Fruit fly (Drosophila melanogaster) whole organism, embryonic: ENCODE results near the gene mTerf3.

Experiments
- B-H1 ChIP-seq: fragments of 200-800 bp; sonication (Bioruptor generic); IDR thresholded peaks from 3 replicates; pipeline ENCODE4 v1.3.6; 2022; ENCODE audit warnings: missing biosample characterization, missing genetic modification characterization
- CG11085 ChIP-seq: fragments of 200-800 bp; sonication (Bioruptor generic); IDR thresholded peaks from 2 replicates; pipeline ENCODE4 v1.3.6; 2022; ENCODE audit warnings: missing biosample characterization, missing genetic modification characterization
- CG11504 ChIP-seq: fragments of 200-800 bp; sonication (Bioruptor generic); optimal IDR thresholded peaks from 3 replicates; lab custom pipeline; 2019; ENCODE audit warnings: missing biosample characterization, mild to moderate bottlenecking, missing genetic modification characterization, moderate library complexity
- CG13424 ChIP-seq: fragments of 200-800 bp; sonication (Bioruptor generic); optimal IDR thresholded peaks from 2 replicates; lab custom pipeline; 2019; ENCODE audit warnings: missing biosample characterization, mild to moderate bottlenecking, missing genetic modification characterization, moderate library complexity
- CG14965 ChIP-seq: fragments of 200-800 bp; sonication (Bioruptor generic); optimal IDR thresholded peaks from 2 replicates; lab custom pipeline; 2016; ENCODE audit warnings: missing biosample characterization, missing genetic modification characterization, borderline replicate concordance
- CG15011 ChIP-seq: fragments of 200-800 bp; sonication (Bioruptor generic); optimal IDR thresholded peaks from 3 replicates; lab custom pipeline; 2018; ENCODE audit warnings: missing biosample characterization, mild to moderate bottlenecking, missing genetic modification characterization
- CG1603 ChIP-seq: fragments of 200-800 bp; sonication (Bioruptor generic); optimal IDR thresholded peaks from 2 replicates; lab custom pipeline; 2019; ENCODE audit warnings: missing biosample characterization, mild to moderate bottlenecking, missing genetic modification characterization, moderate library complexity
- CG17359 ChIP-seq: fragments of 200-800 bp; sonication (Bioruptor generic); optimal IDR thresholded peaks from 3 replicates; lab custom pipeline; 2018; ENCODE audit warnings: missing biosample characterization, mild to moderate bottlenecking, missing genetic modification characterization, moderate library complexity
- CG17612 ChIP-seq: fragments of 200-800 bp; sonication (Bioruptor generic); IDR thresholded peaks from 2 replicates; pipeline ENCODE4 v1.3.6; 2022; ENCODE audit warnings: missing biosample characterization, missing genetic modification characterization
- CG18262 ChIP-seq: fragments of 200-800 bp; optimal IDR thresholded peaks from 3 replicates; lab custom pipeline; 2019; ENCODE audit warnings: missing biosample characterization, mild to moderate bottlenecking, missing genetic modification characterization, moderate library complexity
- CG31441 ChIP-seq: fragments of 200-800 bp; sonication (Bioruptor generic); IDR thresholded peaks from 2 replicates; pipeline ENCODE4 v1.3.6; 2022; ENCODE audit warnings: missing biosample characterization, missing genetic modification characterization
- CG3163 ChIP-seq: fragments of 200-800 bp; sonication (Bioruptor generic); optimal IDR thresholded peaks from 3 replicates; lab custom pipeline; 2016; ENCODE audit warnings: missing biosample characterization, missing genetic modification characterization
- CG33213 ChIP-seq: fragments of 200-800 bp; sonication (Bioruptor generic); optimal IDR thresholded peaks from 3 replicates; lab custom pipeline; 2016; ENCODE audit warnings: missing biosample characterization, missing genetic modification characterization
- CG3726 ChIP-seq: fragments of 200-800 bp; sonication (Bioruptor generic); IDR thresholded peaks from 3 replicates; pipeline ENCODE4, ENCODE4 v1.3.6; 2022; ENCODE audit warnings: missing biosample characterization, missing genetic modification characterization
- CG5245 ChIP-seq: fragments of 200-800 bp; sonication (Bioruptor generic); optimal IDR thresholded peaks from 3 replicates; lab custom pipeline; 2016; ENCODE audit warnings: missing biosample characterization, missing genetic modification characterization
- CG5953 ChIP-seq: fragments of 200-800 bp; sonication (Bioruptor generic); IDR thresholded peaks from 2 replicates; pipeline ENCODE4 v1.3.6; 2022; ENCODE audit warnings: missing biosample characterization, missing genetic modification characterization
- CG6683 ChIP-seq: fragments of 200-800 bp; sonication (Bioruptor generic); optimal IDR thresholded peaks from 2 replicates; lab custom pipeline; 2017; ENCODE audit warnings: missing biosample characterization, mild to moderate bottlenecking, missing genetic modification characterization, missing genetic modification reagents
- D19A ChIP-seq: fragments of 200-800 bp; optimal IDR thresholded peaks from 3 replicates; lab custom pipeline; 2019; ENCODE audit warnings: missing biosample characterization, mild to moderate bottlenecking, missing genetic modification characterization, moderate library complexity
- Ets65A ChIP-seq: fragments of 200-800 bp; sonication (Bioruptor generic); peaks from one replicate; lab custom pipeline; 2016; ENCODE audit warnings: missing biosample characterization, missing genetic modification characterization
- H15 ChIP-seq: fragments of 200-800 bp; sonication (Bioruptor generic); IDR thresholded peaks from 3 replicates; pipeline ENCODE4 v1.3.6; 2022; ENCODE audit warnings: missing biosample characterization, missing genetic modification characterization
- HmgD ChIP-seq: fragments of 200-800 bp; sonication (Bioruptor generic); optimal IDR thresholded peaks from 3 replicates; lab custom pipeline; 2016; ENCODE audit warnings: missing biosample characterization, missing genetic modification characterization
- Hmx ChIP-seq: fragments of 200-800 bp; sonication (Bioruptor generic); optimal IDR thresholded peaks from 2 replicates; lab custom pipeline; 2016; ENCODE audit warnings: missing biosample characterization, missing genetic modification characterization
- Mrtf ChIP-seq: fragments of 200-800 bp; sonication (Bioruptor generic); IDR thresholded peaks from 3 replicates; pipeline ENCODE4 v1.3.6; 2022; ENCODE audit warnings: missing biosample characterization, missing genetic modification characterization
- Nf-YB ChIP-seq: fragments of 200-800 bp; sonication (Bioruptor generic); optimal IDR thresholded peaks from 3 replicates; lab custom pipeline; 2019; ENCODE audit warnings: missing biosample characterization, mild to moderate bottlenecking, missing genetic modification characterization, moderate library complexity
- Nf-YC ChIP-seq: fragments of 200-800 bp; optimal IDR thresholded peaks from 3 replicates; lab custom pipeline; 2019; ENCODE audit warnings: missing biosample characterization, mild to moderate bottlenecking, missing genetic modification characterization, moderate library complexity
- Ravus ChIP-seq: fragments of 200-800 bp; sonication (Bioruptor generic); IDR thresholded peaks from 2 replicates; pipeline ENCODE4 v1.3.6; 2022; ENCODE audit warnings: missing biosample characterization, missing genetic modification characterization
- Sox102F ChIP-seq: fragments of 200-800 bp; sonication (Bioruptor generic); optimal IDR thresholded peaks from 2 replicates; lab custom pipeline; 2018; ENCODE audit warnings: missing biosample characterization, mild to moderate bottlenecking, missing genetic modification characterization, moderate library complexity
- Spps ChIP-seq: fragments of 200-800 bp; sonication (Bioruptor generic); optimal IDR thresholded peaks from 2 replicates; lab custom pipeline; 2018; ENCODE audit warnings: missing biosample characterization, mild to moderate bottlenecking, missing genetic modification characterization
- bowl ChIP-seq: fragments of 200-800 bp; sonication (Bioruptor generic); IDR thresholded peaks from 2 replicates; pipeline ENCODE4 v1.3.6; 2022; ENCODE audit warnings: missing biosample characterization, missing genetic modification characterization
- chn ChIP-seq: fragments of 200-800 bp; sonication (Bioruptor generic); optimal IDR thresholded peaks from 2 replicates; lab custom pipeline; 2016; ENCODE audit warnings: missing biosample characterization, missing genetic modification characterization
- ci ChIP-seq: fragments of 200-800 bp; sonication (Bioruptor generic); IDR thresholded peaks from 3 replicates; pipeline ENCODE4 v1.3.6; 2022; ENCODE audit warnings: missing biosample characterization, missing genetic modification characterization
- crol ChIP-seq: fragments of 200-800 bp; sonication (Bioruptor generic); IDR thresholded peaks from 2 replicates; pipeline ENCODE4 v1.3.6; 2022; ENCODE audit warnings: missing biosample characterization, missing genetic modification characterization
- grn ChIP-seq: fragments of 200-800 bp; sonication (Bioruptor generic); optimal IDR thresholded peaks from 3 replicates; lab custom pipeline; 2017; ENCODE audit warnings: missing biosample characterization, missing genetic modification characterization
- gsb ChIP-seq: fragments of 200-800 bp; sonication (Bioruptor generic); IDR thresholded peaks from 2 replicates; pipeline ENCODE4 v1.3.6; 2022; ENCODE audit warnings: missing biosample characterization, missing genetic modification characterization
- ham ChIP-seq: fragments of 200-800 bp; sonication (Bioruptor generic); IDR thresholded peaks from 2 replicates; pipeline ENCODE4 v1.3.6; 2022; ENCODE audit warnings: missing biosample characterization, missing genetic modification characterization
- hth ChIP-seq: fragments of >200 bp; optimal IDR thresholded peaks from 2 replicates; lab custom pipeline; 2017; ENCODE audit warnings: inconsistent platforms
- inv ChIP-seq: fragments of 200-800 bp; sonication (Bioruptor generic); IDR thresholded peaks from 2 replicates; pipeline ENCODE4 v1.3.6; 2022; ENCODE audit warnings: missing biosample characterization, missing genetic modification characterization; ENCODE audit not compliant: partially characterized antibody
- knrl ChIP-seq: fragments of 200-800 bp; sonication (Bioruptor generic); IDR thresholded peaks from 3 replicates; pipeline ENCODE4 v1.3.6; 2022; ENCODE audit warnings: missing biosample characterization, missing genetic modification characterization; ENCODE audit not compliant: partially characterized antibody
- maf-S ChIP-seq: fragments of 200-800 bp; sonication (Bioruptor generic); optimal IDR thresholded peaks from 2 replicates; lab custom pipeline; 2016; ENCODE audit warnings: missing biosample characterization, missing genetic modification characterization
- mld ChIP-seq: fragments of 200-800 bp; sonication (Bioruptor generic); IDR thresholded peaks from 3 replicates; pipeline ENCODE4 v1.3.6; 2022; ENCODE audit warnings: missing biosample characterization, missing genetic modification characterization; ENCODE audit not compliant: partially characterized antibody
- pan ChIP-seq, 4 experiments: fragments of >200 bp in 3 of 4; fragments of 200-800 bp in 1 of 4; sonication (Bioruptor generic) in 1 of 4; optimal IDR thresholded peaks in 3 of 4; IDR thresholded peaks in 1 of 4; 2 replicates each; pipeline versions ENCODE4 v1.3.6 to Lab custom; 2017 to 2022; ENCODE audit warnings: missing biosample characterization in 2 of 4, missing genetic modification characterization in 2 of 4, mixed read lengths in 1 of 4
- pfk ChIP-seq: fragments of 200-800 bp; sonication (Bioruptor generic); optimal IDR thresholded peaks from 2 replicates; lab custom pipeline; 2018; ENCODE audit warnings: missing biosample characterization, mild to moderate bottlenecking, missing genetic modification characterization, moderate library complexity
- prd ChIP-seq, 3 experiments: fragments of >200 bp in 2 of 3; fragments of 200-800 bp in 1 of 3; sonication (Bioruptor generic) in 1 of 3; optimal IDR thresholded peaks in 2 of 3; IDR thresholded peaks in 1 of 3; 2 replicates in 2 of 3; 3 replicates in 1 of 3; pipeline versions ENCODE4 v1.3.6 to Lab custom; 2017 to 2022; ENCODE audit warnings: missing biosample characterization in 1 of 3, missing genetic modification characterization in 1 of 3
- row ChIP-seq: fragments of 200-800 bp; sonication (Bioruptor generic); IDR thresholded peaks from 3 replicates; pipeline ENCODE4 v1.3.6; 2022; ENCODE audit warnings: missing biosample characterization, missing genetic modification characterization
- sens ChIP-seq: fragments of 200-800 bp; sonication (Bioruptor generic); peaks from one replicate; lab custom pipeline; 2016; ENCODE audit warnings: missing biosample characterization, missing genetic modification characterization
- ssp ChIP-seq: fragments of 200-800 bp; sonication (Bioruptor generic); IDR thresholded peaks from 2 replicates; pipeline ENCODE4 v1.3.6; 2022; ENCODE audit warnings: missing biosample characterization, missing genetic modification characterization
- zfh1 ChIP-seq: fragments of 200-800 bp; sonication (Bioruptor generic); IDR thresholded peaks from 3 replicates; pipeline ENCODE4 v1.3.6; 2022; ENCODE audit warnings: missing biosample characterization, missing genetic modification characterization

The mTerf3 gene

dm6 chr3L:20563767-20564166, 43.2 kb upstream of the mTerf3 start:
- no peak for TF ChIP-seq hth (lab: Kevin White, UChicago)
- peak; percentile 79 for TF ChIP-seq Nf-YB (GFP tag; lab: Kevin White, UChicago)
- TF ChIP-seq Nf-YC, result peak; percentile 77
- TF ChIP-seq, all 482 proteins: peak for 2

- TF ChIP-seq Ravus (GFP tag; lab: Robert Waterston, UW) (no peak), ssp (GFP tag; lab: Robert Waterston, UW) (no peak), CG15011 (GFP tag; lab: Kevin White, UChicago) (no peak), CG5953 (GFP tag; lab: Robert Waterston, UW) (no peak), CG17612 (no peak), Spps (no peak), CG5245 (no peak), CG3726 (GFP tag; lab: Robert Waterston, UW) (no peak), Mrtf (no peak), B-H1 (GFP tag; lab: Robert Waterston, UW) (no peak), bowl (GFP tag; lab: Robert Waterston, UW) (no peak), sens (peak; percentile 42), inv (GFP tag; lab: Robert Waterston, UW) (no peak), Hmx (no peak), CG14965 (GFP tag; lab: Kevin White, UChicago) (no peak), Sox102F (GFP tag; lab: Kevin White, UChicago) (peak; percentile 12)
These were observed 42.1 kb upstream of the mTerf3 start for dm6 chr3L:20562649-20563048.

- TF ChIP-seq H15 (GFP tag; lab: Robert Waterston, UW), result no peak
- TF ChIP-seq chn (GFP tag; lab: Kevin White, UChicago), result no peak
- TF ChIP-seq gsb (GFP tag; lab: Robert Waterston, UW), result no peak
- no peak for TF ChIP-seq CG3163 (GFP tag; lab: Kevin White, UChicago)
- no peak for TF ChIP-seq knrl
- TF ChIP-seq CG13424 (tag; lab: Kevin White, UChicago), result no peak
- TF ChIP-seq ham (GFP tag; lab: Robert Waterston, UW), result no peak
- TF ChIP-seq CG6683 (GFP tag; lab: Kevin White, UChicago), result no peak
- no peak for TF ChIP-seq pfk (GFP tag; lab: Kevin White, UChicago)
- TF ChIP-seq maf-S (GFP tag; lab: Kevin White, UChicago), result no peak
- no peak for TF ChIP-seq HmgD (GFP tag; lab: Kevin White, UChicago)
- no peak for TF ChIP-seq CG33213 (GFP tag; lab: Kevin White, UChicago)
- no peak for TF ChIP-seq ci (GFP tag; lab: Robert Waterston, UW)
These were observed 36.5 kb upstream of the mTerf3 start for dm6 chr3L:20557065-20557464.

dm6 chr3L:20556371-20556770, 35.8 kb upstream of the mTerf3 start:
- TF ChIP-seq D19A (peak; percentile 74), prd (optimal IDR thresholded peaks at IDR 0.05; lab: Kevin White, UChicago) (no peak), prd (GFP tag; IDR thresholded peaks at IDR 0.05; lab: Robert Waterston, UW) (peak; percentile 38; the same call in 1 of the 3 replicates), CG31441 (0 out of 2 replicates have a peak, but pooled peaks have one; percentile 15), grn (GFP tag; lab: Kevin White, UChicago) (no peak), mld (GFP tag; lab: Robert Waterston, UW) (no peak), crol (GFP tag; lab: Robert Waterston, UW) (no peak), CG1603 (peak; percentile 44), CG11504 (peak; percentile 42), CG11085 (GFP tag; lab: Robert Waterston, UW) (no peak), ci (GFP tag; lab: Robert Waterston, UW) (0 out of 3 replicates have a peak, but pooled peaks have one; percentile 32), sens (peak; percentile 80), pan (optimal IDR thresholded peaks at IDR 0.05; lab: Kevin White, UChicago) (no peak), pan (GFP tag; optimal IDR thresholded peaks at IDR 0.05 in 1 of 2, IDR thresholded peaks at IDR 0.05 in 1 of 2) (peak in 1 of 2 experiments; percentile 8), CG18262 (tag; lab: Kevin White, UChicago) (peak; percentile 9), zfh1 (peak; percentile 38; the same call in 1 of the 3 replicates), Ets65A (GFP tag; lab: Kevin White, UChicago) (peak; percentile 47), row (peak; percentile 32; the same call in 1 of the 3 replicates), CG17359 (tag; lab: Kevin White, UChicago) (peak; percentile 36)
